Worm (Caenorhabditis elegans): Measurements from ENCODE around the gene F25D1.5.

F25D1.5 gene

ce11 chrV:10514271-10514670 lies 32.3 kb downstream of the F25D1.5 start, which contains the start of gene dmsr-8:
Gene dmsr-8 (minus strand): TSS chrV:10514371.
- TF ChIP-seq sma-3 (GFP tag; optimal IDR thresholded peaks at IDR 0.05): no peak
- no peak for TF ChIP-seq nhr-6 (tag; optimal IDR thresholded peaks at IDR 0.05)
- TF ChIP-seq C34F6.9 (tag; optimal IDR thresholded peaks at IDR 0.05): no peak
- no peak for TF ChIP-seq F13H6.1 (tag; optimal IDR thresholded peaks at IDR 0.05)
- no peak for TF ChIP-seq Y55F3AM.14 (GFP tag; optimal IDR thresholded peaks at IDR 0.05)
- no peak for TF ChIP-seq lsy-2 (tag; optimal IDR thresholded peaks at IDR 0.05)
- TF ChIP-seq mdl-1 (tag; optimal IDR thresholded peaks at IDR 0.05): no peak
- TF ChIP-seq unc-39 (tag; optimal IDR thresholded peaks at IDR 0.05): no peak
- TF ChIP-seq unc-55 (GFP tag; optimal IDR thresholded peaks at IDR 0.05): no peak
- no peak for TF ChIP-seq nhr-10 (tag; optimal IDR thresholded peaks at IDR 0.05)
- TF ChIP-seq ceh-16 (tag; optimal IDR thresholded peaks at IDR 0.05): no peak
- no peak for TF ChIP-seq zag-1 (tag; optimal IDR thresholded peaks at IDR 0.05)

DNA sequence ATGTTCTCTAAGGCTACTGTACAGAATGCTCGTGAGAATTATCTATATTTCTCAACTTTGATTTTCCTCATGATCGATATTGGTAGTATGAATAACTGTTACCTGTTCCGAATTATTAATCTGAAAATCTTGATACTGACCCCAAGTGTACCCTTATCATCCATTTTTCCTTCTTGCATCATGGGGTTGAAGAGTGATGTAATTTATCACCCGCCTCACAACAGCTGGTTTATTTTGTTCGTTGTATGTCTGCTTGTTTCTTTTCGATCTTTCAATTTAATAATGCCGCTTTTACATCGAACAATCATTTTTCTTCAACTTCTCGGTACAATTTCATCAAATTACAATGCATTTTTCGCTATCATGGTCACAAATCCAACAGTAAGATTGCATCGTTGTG lies 37.7 kb downstream of the F25D1.5 start, which contains the start of gene C35A5.6:
Gene C35A5.6 (plus strand): TSS at position 283 of the 400 bp plus-strand sequence.
- TF ChIP-seq zag-1 (tag; optimal IDR thresholded peaks at IDR 0.05): no peak
- TF ChIP-seq ztf-1 (GFP tag; conservative IDR thresholded peaks at IDR 0.05): no peak
- TF ChIP-seq unc-39 (tag; optimal IDR thresholded peaks at IDR 0.05): no peak
- TF ChIP-seq nhr-12 (tag; optimal IDR thresholded peaks at IDR 0.05): no peak
- TF ChIP-seq nhr-11 (tag; optimal IDR thresholded peaks at IDR 0.05): no peak
- no peak for TF ChIP-seq Y55F3AM.14 (GFP tag; optimal IDR thresholded peaks at IDR 0.05)
- no peak for TF ChIP-seq aly-2 (tag; optimal IDR thresholded peaks at IDR 0.05)
- peak; percentile 34 for TF ChIP-seq nhr-25 (tag; optimal IDR thresholded peaks at IDR 0.05)
- no peak for TF ChIP-seq ztf-4 (tag; optimal IDR thresholded peaks at IDR 0.05)
- TF ChIP-seq nhr-129 (tag; optimal IDR thresholded peaks at IDR 0.05): peak; percentile 99
- no peak for TF ChIP-seq blmp-1 (tag; optimal IDR thresholded peaks at IDR 0.05; ENCODE audit: insufficient read depth)

- no peak for TF ChIP-seq nhr-12 (tag; optimal IDR thresholded peaks at IDR 0.05)
- no peak for TF ChIP-seq lin-11 (tag; optimal IDR thresholded peaks at IDR 0.05)
- TF ChIP-seq sma-9 (GFP tag; optimal IDR thresholded peaks at IDR 0.05): no peak
- no peak for TF ChIP-seq sma-9 (tag; optimal IDR thresholded peaks at IDR 0.05)
- TF ChIP-seq blmp-1 (tag; optimal IDR thresholded peaks at IDR 0.05; ENCODE audit: insufficient read depth): no peak
- TF ChIP-seq nhr-25 (tag; optimal IDR thresholded peaks at IDR 0.05): no peak
- TF ChIP-seq R02D3.7 (tag; optimal IDR thresholded peaks at IDR 0.05): no peak
- no peak for TF ChIP-seq lin-13 (GFP tag; optimal IDR thresholded peaks at IDR 0.05)
- no peak for TF ChIP-seq gmeb-1 (tag; optimal IDR thresholded peaks at IDR 0.05)
- no peak for TF ChIP-seq ceh-16 (tag; optimal IDR thresholded peaks at IDR 0.05)
- TF ChIP-seq nhr-6 (tag; optimal IDR thresholded peaks at IDR 0.05): no peak
- no peak for TF ChIP-seq crh-2 (tag; optimal IDR thresholded peaks at IDR 0.05)
- TF ChIP-seq lin-39 (tag; optimal IDR thresholded peaks at IDR 0.05): no peak
- no peak for TF ChIP-seq nhr-77 (tag; optimal IDR thresholded peaks at IDR 0.05)
- no peak for TF ChIP-seq peb-1 (tag; optimal IDR thresholded peaks at IDR 0.05)
- no peak for TF ChIP-seq unc-55 (GFP tag; optimal IDR thresholded peaks at IDR 0.05)
- TF ChIP-seq sma-3 (GFP tag; optimal IDR thresholded peaks at IDR 0.05): no peak
- no peak for TF ChIP-seq ama-1 (optimal IDR thresholded peaks at IDR 0.05)
- no peak for TF ChIP-seq nhr-23 (tag; optimal IDR thresholded peaks at IDR 0.05)
Observed at ce11 chrV:10505553-10505952, 41.0 kb downstream of the F25D1.5 start, which contains the start of gene C35A5.5. Gene C35A5.5 (plus strand): TSS chrV:10505853.

DNA sequence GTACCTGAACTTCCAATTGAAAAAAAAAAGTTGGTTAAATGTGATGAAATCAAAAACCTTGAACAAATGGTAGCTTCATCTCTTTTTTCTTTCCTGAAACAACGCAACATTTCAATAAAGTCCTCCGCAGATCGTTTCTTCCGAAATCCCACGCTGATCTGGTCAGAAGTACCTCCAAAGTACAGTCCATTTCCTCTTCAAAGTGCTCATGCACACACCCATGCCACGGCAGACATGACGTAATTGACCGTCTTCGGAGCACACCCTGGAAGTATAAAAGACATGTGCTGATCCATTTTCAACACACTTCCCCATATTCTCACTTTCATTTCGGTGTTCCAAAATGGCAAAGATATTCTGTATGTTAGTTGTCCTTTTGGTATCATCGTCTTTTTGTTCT lies 42.7 kb downstream of the F25D1.5 start, which contains the start of gene C35A5.10:
Gene C35A5.10 (plus strand): TSS at position 301 of the 400 bp plus-strand sequence.
- TF ChIP-seq nhr-10 (tag; optimal IDR thresholded peaks at IDR 0.05) (no peak), nhr-11 (tag; optimal IDR thresholded peaks at IDR 0.05) (no peak), Y55F3AM.14 (GFP tag; optimal IDR thresholded peaks at IDR 0.05) (no peak), nhr-23 (tag; optimal IDR thresholded peaks at IDR 0.05) (no peak), zag-1 (tag; optimal IDR thresholded peaks at IDR 0.05) (no peak), lsy-2 (tag; optimal IDR thresholded peaks at IDR 0.05) (no peak), C34F6.9 (tag; optimal IDR thresholded peaks at IDR 0.05) (no peak), nhr-6 (tag; optimal IDR thresholded peaks at IDR 0.05) (no peak), nhr-77 (tag; optimal IDR thresholded peaks at IDR 0.05) (no peak)

DNA sequence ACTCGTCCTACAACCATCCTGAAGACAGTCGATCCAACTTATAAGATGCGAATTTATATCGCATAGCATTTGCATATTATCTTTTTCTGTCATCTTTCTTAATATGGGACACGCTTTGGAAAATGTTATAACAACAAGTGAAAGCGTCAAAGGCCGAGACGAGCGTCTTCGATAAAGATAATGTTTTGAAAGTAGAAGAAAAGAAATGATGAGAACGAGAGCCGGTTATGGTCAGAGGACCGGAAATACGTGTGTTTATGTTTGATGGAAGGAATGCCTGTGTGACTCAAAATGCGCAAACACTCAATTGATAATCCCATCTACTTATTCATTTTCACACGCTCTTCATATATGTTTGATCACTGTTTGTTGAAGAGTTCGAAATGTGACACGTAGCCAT lies 43.6 kb downstream of the F25D1.5 start, which contains the start of gene C35A5.11:
Gene C35A5.11 (minus strand): TSS at position 101 of the 400 bp plus-strand sequence.
- TF ChIP-seq egl-27 (tag; optimal IDR thresholded peaks at IDR 0.05) (no peak), aly-2 (tag; optimal IDR thresholded peaks at IDR 0.05) (no peak), alr-1 (tag; optimal IDR thresholded peaks at IDR 0.05) (no peak), fos-1 (tag; optimal IDR thresholded peaks at IDR 0.05) (no peak), nhr-129 (tag; optimal IDR thresholded peaks at IDR 0.05) (no peak), Y55F3AM.14 (GFP tag; optimal IDR thresholded peaks at IDR 0.05) (no peak), unc-55 (GFP tag; optimal IDR thresholded peaks at IDR 0.05) (no peak), gmeb-1 (tag; optimal IDR thresholded peaks at IDR 0.05) (no peak), peb-1 (tag; optimal IDR thresholded peaks at IDR 0.05) (no peak), zag-1 (tag; optimal IDR thresholded peaks at IDR 0.05) (no peak), sma-9 (GFP tag; optimal IDR thresholded peaks at IDR 0.05) (no peak), sma-9 (tag; optimal IDR thresholded peaks at IDR 0.05) (no peak), ztf-11 (tag; optimal IDR thresholded peaks at IDR 0.05) (no peak), mab-5 (tag; optimal IDR thresholded peaks at IDR 0.05) (no peak), blmp-1 (tag; optimal IDR thresholded peaks at IDR 0.05; ENCODE audit: insufficient read depth) (no peak), lin-11 (tag; optimal IDR thresholded peaks at IDR 0.05) (no peak)

Measured in whole organism, L2 larva.